Worm (Caenorhabditis elegans) whole organism, L3 larva: ENCODE measurements around the gene dach-1.

Source experiments
- R02D3.7 ChIP-seq: fragments of 150-350 bp; optimal IDR thresholded peaks from 2 replicates; lab custom pipeline; 2014; ENCODE audit warnings: missing biosample characterization, missing genetic modification characterization
- ZK546.5 ChIP-seq: sonication (generic microtip); optimal IDR thresholded peaks from 2 replicates; lab custom pipeline; 2017; ENCODE audit warnings: missing biosample characterization, missing genetic modification characterization
- aly-2 ChIP-seq: fragments of 150-350 bp; optimal IDR thresholded peaks from 2 replicates; lab custom pipeline; 2014; ENCODE audit warnings: missing biosample characterization, missing genetic modification characterization
- ama-1 ChIP-seq: fragments of 150-350 bp; optimal IDR thresholded peaks from 2 replicates; lab custom pipeline; 2018
- elt-1 ChIP-seq: fragments of 150-350 bp; optimal IDR thresholded peaks from 2 replicates; lab custom pipeline; 2014; ENCODE audit warnings: missing biosample characterization, missing genetic modification characterization
- elt-3 ChIP-seq, 3 experiments: fragments of 150-350 bp in 1 of 3; sonication (generic microtip) in 2 of 3; optimal IDR thresholded peaks; 2 replicates in 2 of 3; 4 replicates in 1 of 3; lab custom pipeline; 2014 to 2017; ENCODE audit warnings: missing biosample characterization in 3 of 3, missing genetic modification characterization in 3 of 3
- lin-15B ChIP-seq: fragments of 150-350 bp; optimal IDR thresholded peaks from 2 replicates; lab custom pipeline; 2014; ENCODE audit warnings: missing biosample characterization, missing genetic modification characterization
- mdl-1 ChIP-seq: fragments of 150-350 bp; optimal IDR thresholded peaks from 2 replicates; lab custom pipeline; 2014; ENCODE audit warnings: missing biosample characterization, missing genetic modification characterization
- nhr-237 ChIP-seq: fragments of 150-350 bp; optimal IDR thresholded peaks from 2 replicates; lab custom pipeline; 2014; ENCODE audit warnings: missing biosample characterization, missing genetic modification characterization
- nhr-28 ChIP-seq: fragments of 150-350 bp; optimal IDR thresholded peaks from 2 replicates; lab custom pipeline; 2014; ENCODE audit warnings: missing biosample characterization, missing genetic modification characterization
- nhr-67 ChIP-seq: fragments of 150-350 bp; optimal IDR thresholded peaks from 2 replicates; lab custom pipeline; 2014; ENCODE audit warnings: missing biosample characterization, missing genetic modification characterization
- pha-4 ChIP-seq: fragments of 150-350 bp; optimal IDR thresholded peaks from 2 replicates; lab custom pipeline; 2014; ENCODE audit warnings: missing biosample characterization, missing genetic modification reagents, missing genetic modification characterization
- ztf-4 ChIP-seq: fragments of 150-350 bp; optimal IDR thresholded peaks from 2 replicates; lab custom pipeline; 2014; ENCODE audit warnings: missing biosample characterization, missing genetic modification characterization

DNA sequence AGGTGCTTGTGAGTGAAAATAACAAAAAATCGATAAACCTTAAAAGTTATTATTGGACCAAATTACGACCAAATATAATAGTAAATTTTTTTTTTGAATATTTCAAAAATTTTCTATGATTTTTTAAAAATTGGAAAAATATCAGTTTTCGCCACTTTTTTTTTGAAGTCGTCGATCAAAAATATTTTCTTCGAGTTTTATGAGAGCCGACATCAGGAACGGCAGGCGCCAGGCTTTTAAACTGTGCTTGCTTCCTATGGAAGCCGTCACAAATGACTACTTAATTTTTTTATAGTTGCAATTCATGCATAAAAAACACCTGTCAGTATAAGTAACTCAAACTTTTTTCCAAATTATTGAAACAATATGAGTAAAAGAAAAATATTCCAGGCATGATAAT, 46.4 kb upstream of the dach-1 start:
- TF ChIP-seq pha-4 (tag; lab: Kevin White, UChicago) (no peak), R02D3.7 (tag; lab: Kevin White, UChicago) (no peak), elt-3 (tag; optimal IDR thresholded peaks at IDR 0.05; lab: Kevin White, UChicago) (no peak), nhr-237 (tag; lab: Kevin White, UChicago) (no peak), lin-15B (tag; lab: Kevin White, UChicago) (no peak), nhr-67 (tag; lab: Kevin White, UChicago) (no peak), ZK546.5 (tag; lab: Kevin White, UChicago) (no peak), ama-1 (lab: Kevin White, UChicago) (no peak), aly-2 (tag; lab: Kevin White, UChicago) (no peak), elt-1 (no peak), nhr-28 (tag; lab: Kevin White, UChicago) (no peak), mdl-1 (tag; lab: Kevin White, UChicago) (no peak), ztf-4 (no peak)
